Fruit fly (Drosophila melanogaster) S2 (cell line): ENCODE results near the gene js.

Experiments used
- CG8478 ChIP-seq: fragments of >200 bp; optimal IDR thresholded peaks from 2 replicates; lab custom pipeline; 2018
- CTCF ChIP-seq, 2 experiments: fragments of >200 bp; optimal IDR thresholded peaks; 2 replicates each; lab custom pipeline; 2018

- TF ChIP-seq CG8478 (lab: Kevin White, UChicago) (no peak), CTCF (optimal IDR thresholded peaks at IDR 0.05; lab: Kevin White, UChicago) (no peak)
Observed at dm6 chr3R:16323093-16323492, 45.0 kb downstream of the js start, which contains the start of gene CG6901.
